Worm (Caenorhabditis elegans) whole organism, L3 larva: ENCODE measurements around the gene col-139.

Source experiments
- R02D3.7 ChIP-seq: fragments of 150-350 bp; optimal IDR thresholded peaks from 2 replicates; lab custom pipeline; 2014; ENCODE audit warnings: missing biosample characterization, missing genetic modification characterization
- ZK546.5 ChIP-seq: sonication (generic microtip); optimal IDR thresholded peaks from 2 replicates; lab custom pipeline; 2017; ENCODE audit warnings: missing biosample characterization, missing genetic modification characterization
- aly-2 ChIP-seq: fragments of 150-350 bp; optimal IDR thresholded peaks from 2 replicates; lab custom pipeline; 2014; ENCODE audit warnings: missing biosample characterization, missing genetic modification characterization
- ama-1 ChIP-seq: fragments of 150-350 bp; optimal IDR thresholded peaks from 2 replicates; lab custom pipeline; 2018
- ceh-16 ChIP-seq: sonication (generic microtip); optimal IDR thresholded peaks from 2 replicates; lab custom pipeline; 2017; ENCODE audit warnings: missing biosample characterization, missing genetic modification characterization
- ceh-82 ChIP-seq: fragments of 150-350 bp; optimal IDR thresholded peaks from 2 replicates; lab custom pipeline; 2014; ENCODE audit warnings: missing biosample characterization, missing genetic modification characterization
- ceh-9 ChIP-seq: sonication (generic microtip); optimal IDR thresholded peaks from 2 replicates; lab custom pipeline; 2018; ENCODE audit warnings: missing biosample characterization, missing genetic modification characterization
- daf-12 ChIP-seq: fragments of 150-350 bp; optimal IDR thresholded peaks from 2 replicates; lab custom pipeline; 2014; ENCODE audit warnings: missing biosample characterization, missing genetic modification reagents, missing genetic modification characterization
- egl-27 ChIP-seq: sonication (generic microtip); optimal IDR thresholded peaks from 4 replicates; lab custom pipeline; 2017; ENCODE audit warnings: missing biosample characterization, missing genetic modification reagents, missing genetic modification characterization
- egl-5 ChIP-seq: fragments of 150-350 bp; optimal IDR thresholded peaks from 2 replicates; lab custom pipeline; 2017; ENCODE audit warnings: missing biosample characterization, missing genetic modification reagents, missing genetic modification characterization, inconsistent platforms
- elt-1 ChIP-seq: fragments of 150-350 bp; optimal IDR thresholded peaks from 2 replicates; lab custom pipeline; 2014; ENCODE audit warnings: missing biosample characterization, missing genetic modification characterization
- elt-2 ChIP-seq: sonication (generic microtip); optimal IDR thresholded peaks from 2 replicates; lab custom pipeline; 2016; ENCODE audit warnings: missing genetic modification reagents, mild to moderate bottlenecking, missing genetic modification characterization, missing compliant biosample characterization
- elt-3 ChIP-seq, 3 experiments: fragments of 150-350 bp in 1 of 3; sonication (generic microtip) in 2 of 3; optimal IDR thresholded peaks; 2 replicates in 2 of 3; 4 replicates in 1 of 3; lab custom pipeline; 2014 to 2017; ENCODE audit warnings: missing biosample characterization in 3 of 3, missing genetic modification characterization in 3 of 3
- eor-1 ChIP-seq, 2 experiments: fragments of 150-350 bp; optimal IDR thresholded peaks; 2 replicates each; lab custom pipeline; 2014 to 2018; ENCODE audit warnings: missing biosample characterization in 2 of 2, missing genetic modification characterization in 2 of 2
- fkh-10 ChIP-seq: sonication (generic microtip); optimal IDR thresholded peaks from 2 replicates; lab custom pipeline; 2017; ENCODE audit warnings: missing biosample characterization, missing genetic modification reagents, missing genetic modification characterization
- fkh-2 ChIP-seq: fragments of 150-350 bp; optimal IDR thresholded peaks from 2 replicates; lab custom pipeline; 2014; ENCODE audit warnings: missing biosample characterization, missing genetic modification reagents, missing genetic modification characterization
- hmg-11 ChIP-seq: sonication (generic microtip); optimal IDR thresholded peaks from 2 replicates; lab custom pipeline; 2016; ENCODE audit warnings: missing genetic modification characterization, missing compliant biosample characterization
- jun-1 ChIP-seq: fragments of 150-350 bp; optimal IDR thresholded peaks from 2 replicates; lab custom pipeline; 2014; ENCODE audit warnings: missing biosample characterization, missing genetic modification reagents, missing genetic modification characterization
- lin-15B ChIP-seq: fragments of 150-350 bp; optimal IDR thresholded peaks from 2 replicates; lab custom pipeline; 2014; ENCODE audit warnings: missing biosample characterization, missing genetic modification characterization
- lin-39 ChIP-seq: fragments of 150-350 bp; optimal IDR thresholded peaks from 2 replicates; lab custom pipeline; 2018; ENCODE audit warnings: missing biosample characterization, missing genetic modification reagents, missing genetic modification characterization
- lsy-12 ChIP-seq: sonication (generic microtip); optimal IDR thresholded peaks from 2 replicates; lab custom pipeline; 2016; ENCODE audit warnings: mild to moderate bottlenecking, missing genetic modification characterization, missing compliant biosample characterization
- mml-1 ChIP-seq: fragments of 150-350 bp; sonication (generic microtip); optimal IDR thresholded peaks from 3 replicates; lab custom pipeline; 2014; ENCODE audit warnings: missing biosample characterization, missing genetic modification characterization
- nfya-1 ChIP-seq: sonication (generic microtip); optimal IDR thresholded peaks from 2 replicates; lab custom pipeline; 2017; ENCODE audit warnings: missing genetic modification characterization, mild to moderate bottlenecking, missing compliant biosample characterization, antibody characterized with exemption, moderate library complexity; ENCODE audit not compliant: insufficient read depth
- nhr-11 ChIP-seq: fragments of 150-350 bp; optimal IDR thresholded peaks from 2 replicates; lab custom pipeline; 2014; ENCODE audit warnings: missing biosample characterization, missing genetic modification characterization
- nhr-12 ChIP-seq: fragments of 150-350 bp; optimal IDR thresholded peaks from 2 replicates; lab custom pipeline; 2014; ENCODE audit warnings: missing biosample characterization, missing genetic modification characterization
- nhr-23 ChIP-seq: fragments of 150-350 bp; optimal IDR thresholded peaks from 2 replicates; lab custom pipeline; 2014; ENCODE audit warnings: missing biosample characterization, missing genetic modification reagents, missing genetic modification characterization
- nhr-237 ChIP-seq: fragments of 150-350 bp; optimal IDR thresholded peaks from 2 replicates; lab custom pipeline; 2014; ENCODE audit warnings: missing biosample characterization, missing genetic modification characterization
- nhr-25 ChIP-seq: sonication (generic microtip); optimal IDR thresholded peaks from 2 replicates; lab custom pipeline; 2017; ENCODE audit warnings: missing biosample characterization, missing genetic modification characterization
- nhr-28 ChIP-seq: fragments of 150-350 bp; optimal IDR thresholded peaks from 2 replicates; lab custom pipeline; 2014; ENCODE audit warnings: missing biosample characterization, missing genetic modification characterization
- nhr-43 ChIP-seq: sonication (generic microtip); optimal IDR thresholded peaks from 2 replicates; lab custom pipeline; 2016; ENCODE audit warnings: mild to moderate bottlenecking, missing genetic modification characterization, missing compliant biosample characterization; ENCODE audit not compliant: poor library complexity, severe bottlenecking
- nhr-67 ChIP-seq: fragments of 150-350 bp; optimal IDR thresholded peaks from 2 replicates; lab custom pipeline; 2014; ENCODE audit warnings: missing biosample characterization, missing genetic modification characterization
- nhr-76 ChIP-seq: fragments of 150-350 bp; sonication (generic microtip); optimal IDR thresholded peaks from 5 replicates; lab custom pipeline; 2014; ENCODE audit warnings: missing biosample characterization, missing genetic modification characterization
- pqm-1 ChIP-seq: fragments of 150-350 bp; optimal IDR thresholded peaks from 2 replicates; lab custom pipeline; 2017; ENCODE audit warnings: missing biosample characterization, missing genetic modification characterization, inconsistent platforms
- sea-2 ChIP-seq: fragments of 150-350 bp; sonication (generic microtip); optimal IDR thresholded peaks from 4 replicates; lab custom pipeline; 2014; ENCODE audit warnings: missing biosample characterization, missing genetic modification reagents, missing genetic modification characterization
- skn-1 ChIP-seq: fragments of 150-350 bp; optimal IDR thresholded peaks from 2 replicates; lab custom pipeline; 2014; ENCODE audit warnings: missing biosample characterization, missing genetic modification characterization
- snpc-4 ChIP-seq: fragments of 150-350 bp; optimal IDR thresholded peaks from 2 replicates; lab custom pipeline; 2014; ENCODE audit warnings: missing biosample characterization, missing genetic modification characterization
- unc-39 ChIP-seq: sonication (generic microtip); optimal IDR thresholded peaks from 4 replicates; lab custom pipeline; 2017; ENCODE audit warnings: missing biosample characterization, missing genetic modification characterization
- zag-1 ChIP-seq: fragments of 150-350 bp; optimal IDR thresholded peaks from 2 replicates; lab custom pipeline; 2014; ENCODE audit warnings: missing biosample characterization, missing genetic modification characterization
- ztf-11 ChIP-seq: fragments of 150-350 bp; optimal IDR thresholded peaks from 2 replicates; lab custom pipeline; 2014; ENCODE audit warnings: missing biosample characterization, missing genetic modification characterization
- ztf-4 ChIP-seq: fragments of 150-350 bp; optimal IDR thresholded peaks from 2 replicates; lab custom pipeline; 2014; ENCODE audit warnings: missing biosample characterization, missing genetic modification characterization

Gene col-139

ce11 chrV:4637153-4637552 is 16.6 kb downstream of the col-139 start:
- no peak for TF ChIP-seq sea-2 (GFP tag; lab: Kevin White, UChicago)
- no peak for TF ChIP-seq R02D3.7
- TF ChIP-seq snpc-4: no peak
- no peak for TF ChIP-seq ama-1 (lab: Kevin White, UChicago)
- no peak for TF ChIP-seq unc-39 (tag; lab: Kevin White, UChicago)
- no peak for TF ChIP-seq ZK546.5 (tag; lab: Kevin White, UChicago)
- no peak for TF ChIP-seq lin-15B
- TF ChIP-seq zag-1: no peak
- no peak for TF ChIP-seq jun-1 (tag; lab: Kevin White, UChicago)
- TF ChIP-seq eor-1 (tag; optimal IDR thresholded peaks at IDR 0.05; lab: Kevin White, UChicago): no peak
- TF ChIP-seq daf-12: no peak
- TF ChIP-seq nhr-67 (tag; lab: Kevin White, UChicago): no peak
- no peak for TF ChIP-seq ceh-9 (tag; lab: Kevin White, UChicago)
- TF ChIP-seq nhr-43 (tag; lab: Kevin White, UChicago): no peak
- TF ChIP-seq aly-2: no peak
- no peak for TF ChIP-seq elt-2 (tag; lab: Kevin White, UChicago)
- TF ChIP-seq lin-39 (tag; lab: Kevin White, UChicago): no peak
- no peak for TF ChIP-seq nhr-23 (tag; lab: Kevin White, UChicago)
- no peak for TF ChIP-seq egl-5 (tag; lab: Kevin White, UChicago)
- no peak for TF ChIP-seq nhr-28 (tag; lab: Kevin White, UChicago)

ce11 chrV:4630267-4630666 is 23.5 kb downstream of the col-139 start:
- TF ChIP-seq nhr-43 (tag; lab: Kevin White, UChicago) (peak; percentile 15), nhr-23 (tag; lab: Kevin White, UChicago) (no peak), ZK546.5 (tag; lab: Kevin White, UChicago) (no peak), nhr-25 (tag; lab: Kevin White, UChicago) (peak; percentile 10), zag-1 (no peak), ztf-4 (tag; lab: Kevin White, UChicago) (no peak), nhr-76 (tag; lab: Kevin White, UChicago) (no peak), elt-2 (tag; lab: Kevin White, UChicago) (peak; percentile 77), fkh-10 (no peak), R02D3.7 (peak; percentile 21), snpc-4 (no peak), nhr-67 (tag; lab: Kevin White, UChicago) (no peak), lin-15B (no peak), lsy-12 (no peak), unc-39 (tag; lab: Kevin White, UChicago) (no peak), sea-2 (GFP tag; lab: Kevin White, UChicago) (no peak), nhr-237 (tag; lab: Kevin White, UChicago) (no peak), nhr-28 (tag; lab: Kevin White, UChicago) (no peak), elt-3 (tag; optimal IDR thresholded peaks at IDR 0.05; lab: Kevin White, UChicago) (peak in 2 of 3 experiments; percentile 89 to 96), pqm-1 (tag; lab: Kevin White, UChicago) (peak; percentile 48)

DNA sequence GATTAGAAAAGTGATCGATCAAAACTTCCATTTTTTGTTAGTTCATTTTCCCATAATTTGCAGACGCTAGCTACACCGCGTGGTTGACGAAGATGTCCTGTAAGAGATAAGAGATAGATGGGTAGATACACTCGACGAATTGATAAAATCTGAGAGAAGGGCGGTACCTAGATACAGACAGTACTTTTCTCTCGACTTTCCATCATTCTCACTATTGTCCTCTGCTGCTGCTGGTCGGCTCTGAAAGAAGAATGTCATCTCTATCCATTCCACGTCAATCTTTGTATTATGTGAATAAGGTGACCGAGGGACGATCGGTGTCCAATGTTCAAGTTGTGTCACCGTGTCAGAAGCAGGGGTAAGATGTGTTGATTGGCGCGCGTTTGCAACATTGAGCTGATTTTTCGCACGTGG is 25.2 kb downstream of the col-139 start, which contains the start of gene pmt-2:
TSS of gene pmt-2 (plus strand) at position 64 of the 414 bp plus-strand sequence.
- TF ChIP-seq nhr-43 (tag; lab: Kevin White, UChicago) (no peak), mml-1 (tag; lab: Kevin White, UChicago) (no peak), elt-2 (tag; lab: Kevin White, UChicago) (peak; percentile 32), egl-27 (tag; lab: Kevin White, UChicago) (no peak), unc-39 (tag; lab: Kevin White, UChicago) (no peak), hmg-11 (tag; lab: Kevin White, UChicago) (no peak), ztf-11 (no peak), nhr-11 (tag; lab: Kevin White, UChicago) (no peak), nfya-1 (tag; lab: Kevin White, UChicago) (peak; percentile 1), elt-1 (tag; lab: Kevin White, UChicago) (peak; percentile 99), eor-1 (tag; optimal IDR thresholded peaks at IDR 0.05; lab: Kevin White, UChicago) (no peak), sea-2 (GFP tag; lab: Kevin White, UChicago) (no peak), nhr-237 (tag; lab: Kevin White, UChicago) (no peak), snpc-4 (no peak), ceh-9 (tag; lab: Kevin White, UChicago) (no peak), fkh-10 (no peak), ztf-4 (tag; lab: Kevin White, UChicago) (no peak), pqm-1 (tag; lab: Kevin White, UChicago) (no peak), skn-1 (no peak), nhr-23 (tag; lab: Kevin White, UChicago) (peak; percentile 46), ama-1 (lab: Kevin White, UChicago) (no peak), nhr-12 (tag; lab: Kevin White, UChicago) (no peak), elt-3 (tag; optimal IDR thresholded peaks at IDR 0.05; lab: Kevin White, UChicago) (peak in 1 of 3 experiments; percentile 54), ceh-16 (tag; lab: Kevin White, UChicago) (no peak), nhr-67 (tag; lab: Kevin White, UChicago) (no peak), egl-5 (tag; lab: Kevin White, UChicago) (no peak), ceh-82 (no peak), jun-1 (tag; lab: Kevin White, UChicago) (no peak), nhr-25 (tag; lab: Kevin White, UChicago) (peak; percentile 83), fkh-2 (tag; lab: Kevin White, UChicago) (no peak), lsy-12 (no peak)
